Worm (Caenorhabditis elegans) whole organism, mixed stage, embryonic: ENCODE data around the gene cpsf-1.

Source experiments
- bed-3 ChIP-seq: fragments of 200-800 bp; sonication (Bioruptor generic); optimal IDR thresholded peaks from 3 replicates; lab custom pipeline; 2018; ENCODE audit warnings: mild to moderate bottlenecking, missing genetic modification characterization, moderate library complexity, missing compliant biosample characterization
- blmp-1 ChIP-seq: fragments of 150-350 bp; optimal IDR thresholded peaks from 2 replicates; lab custom pipeline; 2014; ENCODE audit warnings: missing biosample characterization, missing genetic modification characterization
- ceh-39 ChIP-seq: fragments of 150-350 bp; optimal IDR thresholded peaks from 2 replicates; lab custom pipeline; 2014; ENCODE audit warnings: missing biosample characterization, missing genetic modification characterization
- ceh-43 ChIP-seq: fragments of 200-800 bp; sonication (Bioruptor generic); optimal IDR thresholded peaks from 2 replicates; lab custom pipeline; 2018; ENCODE audit warnings: mild to moderate bottlenecking, missing genetic modification characterization, moderate library complexity, missing compliant biosample characterization
- ceh-83 ChIP-seq: fragments of 200-800 bp; sonication (Bioruptor generic); optimal IDR thresholded peaks from 2 replicates; lab custom pipeline; 2018; ENCODE audit warnings: mild to moderate bottlenecking, missing genetic modification characterization, missing compliant biosample characterization
- cnd-1 ChIP-seq: fragments of 200-800 bp; sonication (Bioruptor generic); optimal IDR thresholded peaks from 2 replicates; lab custom pipeline; 2018; ENCODE audit warnings: mild to moderate bottlenecking, missing genetic modification characterization, missing compliant biosample characterization
- drap-1 ChIP-seq: fragments of 200-800 bp; sonication (Bioruptor generic); optimal IDR thresholded peaks from 3 replicates; lab custom pipeline; 2018; ENCODE audit warnings: mild to moderate bottlenecking, missing genetic modification characterization, missing compliant biosample characterization
- elt-1 ChIP-seq: sonication (generic microtip); optimal IDR thresholded peaks from 2 replicates; lab custom pipeline; 2017; ENCODE audit warnings: missing genetic modification characterization, mild to moderate bottlenecking, missing compliant biosample characterization, antibody characterized with exemption, moderate library complexity, borderline replicate concordance; ENCODE audit not compliant: insufficient read depth
- elt-3 ChIP-seq: fragments of 150-350 bp; optimal IDR thresholded peaks from 2 replicates; lab custom pipeline; 2014; ENCODE audit warnings: missing biosample characterization, missing genetic modification characterization
- flh-1 ChIP-seq: fragments of 200-800 bp; sonication (Bioruptor generic); optimal IDR thresholded peaks from 2 replicates; lab custom pipeline; 2018; ENCODE audit warnings: mild to moderate bottlenecking, missing genetic modification characterization, moderate library complexity, missing compliant biosample characterization
- hlh-1 ChIP-seq: fragments of 150-350 bp; optimal IDR thresholded peaks from 2 replicates; lab custom pipeline; 2014; ENCODE audit warnings: missing biosample characterization, missing genetic modification reagents, missing genetic modification characterization
- lin-13 ChIP-seq: fragments of 150-350 bp; optimal IDR thresholded peaks from 2 replicates; lab custom pipeline; 2014; ENCODE audit warnings: missing biosample characterization, missing genetic modification characterization
- lin-32 ChIP-seq: fragments of 200-800 bp; sonication (Bioruptor generic); optimal IDR thresholded peaks from 2 replicates; lab custom pipeline; 2018; ENCODE audit warnings: mild to moderate bottlenecking, missing genetic modification characterization, missing compliant biosample characterization
- lsy-2 ChIP-seq: fragments of 150-350 bp; optimal IDR thresholded peaks from 2 replicates; lab custom pipeline; 2014; ENCODE audit warnings: missing biosample characterization, missing genetic modification characterization
- mab-5 ChIP-seq: fragments of 150-350 bp; optimal IDR thresholded peaks from 2 replicates; lab custom pipeline; 2014; ENCODE audit warnings: missing biosample characterization, missing genetic modification characterization
- mep-1 ChIP-seq: fragments of 150-350 bp; optimal IDR thresholded peaks from 2 replicates; lab custom pipeline; 2017; ENCODE audit warnings: missing biosample characterization, missing genetic modification reagents, missing genetic modification characterization, inconsistent platforms
- mls-2 ChIP-seq: sonication (generic microtip); optimal IDR thresholded peaks from 2 replicates; lab custom pipeline; 2016; ENCODE audit warnings: mild to moderate bottlenecking, missing genetic modification characterization, moderate library complexity, missing compliant biosample characterization
- nhr-12 ChIP-seq: fragments of 150-350 bp; optimal IDR thresholded peaks from 2 replicates; lab custom pipeline; 2014; ENCODE audit warnings: missing biosample characterization, missing genetic modification characterization
- nhr-2 ChIP-seq: fragments of 150-350 bp; optimal IDR thresholded peaks from 2 replicates; lab custom pipeline; 2014; ENCODE audit warnings: missing biosample characterization, missing genetic modification characterization
- nhr-237 ChIP-seq: fragments of 150-350 bp; optimal IDR thresholded peaks from 2 replicates; lab custom pipeline; 2014; ENCODE audit warnings: missing biosample characterization, missing genetic modification characterization
- nhr-28 ChIP-seq: fragments of 150-350 bp; optimal IDR thresholded peaks from 2 replicates; lab custom pipeline; 2014; ENCODE audit warnings: missing biosample characterization, missing genetic modification characterization
- nhr-76 ChIP-seq: sonication (generic microtip); optimal IDR thresholded peaks from 2 replicates; lab custom pipeline; 2017; ENCODE audit warnings: missing biosample characterization, missing genetic modification characterization
- pha-4 ChIP-seq: fragments of 150-350 bp; optimal IDR thresholded peaks from 2 replicates; lab custom pipeline; 2018; ENCODE audit warnings: missing biosample characterization, missing genetic modification reagents, missing genetic modification characterization
- sem-2 ChIP-seq: fragments of 200-800 bp; sonication (Bioruptor generic); optimal IDR thresholded peaks from 2 replicates; lab custom pipeline; 2018; ENCODE audit warnings: mild to moderate bottlenecking, missing genetic modification characterization, missing compliant biosample characterization
- snpc-4 ChIP-seq: fragments of 150-350 bp; optimal IDR thresholded peaks from 2 replicates; lab custom pipeline; 2014; ENCODE audit warnings: missing biosample characterization, missing genetic modification characterization
- sptf-1 ChIP-seq: sonication (generic microtip); optimal IDR thresholded peaks from 2 replicates; lab custom pipeline; 2017; ENCODE audit warnings: mild to moderate bottlenecking, missing genetic modification characterization, moderate library complexity, missing compliant biosample characterization
- tbx-8 ChIP-seq: fragments of 200-800 bp; sonication (Bioruptor generic); optimal IDR thresholded peaks from 2 replicates; lab custom pipeline; 2018; ENCODE audit warnings: mild to moderate bottlenecking, missing genetic modification characterization, moderate library complexity, missing compliant biosample characterization
- unc-120 ChIP-seq: sonication (generic microtip); optimal IDR thresholded peaks from 2 replicates; lab custom pipeline; 2017; ENCODE audit warnings: missing genetic modification characterization, missing compliant biosample characterization; ENCODE audit not compliant: poor library complexity, severe bottlenecking
- unc-39 ChIP-seq: fragments of 150-350 bp; optimal IDR thresholded peaks from 2 replicates; lab custom pipeline; 2014; ENCODE audit warnings: missing biosample characterization, missing genetic modification characterization
- unc-62 ChIP-seq: fragments of 150-350 bp; optimal IDR thresholded peaks from 2 replicates; lab custom pipeline; 2014; ENCODE audit warnings: missing biosample characterization, missing genetic modification reagents, missing genetic modification characterization
- zip-8 ChIP-seq: fragments of 150-350 bp; optimal IDR thresholded peaks from 2 replicates; lab custom pipeline; 2014; ENCODE audit warnings: missing biosample characterization, missing genetic modification characterization
- ztf-11 ChIP-seq: fragments of 150-350 bp; optimal IDR thresholded peaks from 2 replicates; lab custom pipeline; 2014; ENCODE audit warnings: missing biosample characterization, missing genetic modification characterization

Gene cpsf-1

DNA sequence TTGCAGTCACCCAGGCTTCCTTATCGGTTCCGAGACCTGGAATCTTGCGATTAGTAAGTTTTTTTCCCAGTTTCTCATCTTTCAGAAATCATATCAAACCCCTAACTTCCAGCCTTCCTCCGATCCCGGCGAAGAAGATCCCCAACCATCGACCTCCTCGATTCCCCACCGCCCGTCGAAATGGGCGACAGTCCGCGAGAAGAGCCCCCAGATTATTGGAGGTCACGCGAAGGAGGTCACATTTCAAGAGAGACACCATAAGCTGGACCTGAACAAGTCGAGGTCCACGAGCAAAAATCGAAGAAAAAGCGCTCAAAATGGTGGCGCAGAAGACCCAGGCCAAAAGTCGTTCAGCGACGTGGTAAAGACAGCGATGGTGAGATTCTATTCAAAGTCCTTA, 4.7 kb upstream of the cpsf-1 start:
- TF ChIP-seq bed-3 (GFP tag; lab: Kevin White, UChicago) (no peak), pha-4 (tag; lab: Kevin White, UChicago) (no peak), unc-62 (GFP tag; lab: Kevin White, UChicago) (no peak), ceh-43 (GFP tag; lab: Kevin White, UChicago) (no peak), elt-3 (tag; lab: Kevin White, UChicago) (no peak), lsy-2 (no peak), sptf-1 (tag; lab: Kevin White, UChicago) (no peak), nhr-76 (tag; lab: Kevin White, UChicago) (no peak)

ce11 chrIV:2036974-2037373, 4.2 kb upstream of the cpsf-1 start, which contains the start of the genes Y76B12C.9 and cng-2:
Gene Y76B12C.9, minus strand, starts transcription at chrIV:2037074.
Gene cng-2, plus strand, starts transcription at chrIV:2037191.
- no peak for TF ChIP-seq mls-2
- TF ChIP-seq unc-39 = no peak
- TF ChIP-seq bed-3 (GFP tag; lab: Kevin White, UChicago) = no peak
- TF ChIP-seq lin-13 (tag; lab: Kevin White, UChicago) = no peak
- TF ChIP-seq lin-32 (GFP tag; lab: Kevin White, UChicago) = no peak
- TF ChIP-seq snpc-4 = no peak
- no peak for TF ChIP-seq mep-1 (tag; lab: Kevin White, UChicago)
- no peak for TF ChIP-seq zip-8
- no peak for TF ChIP-seq nhr-12 (tag; lab: Kevin White, UChicago)
- TF ChIP-seq nhr-76 (tag; lab: Kevin White, UChicago) = no peak

DNA sequence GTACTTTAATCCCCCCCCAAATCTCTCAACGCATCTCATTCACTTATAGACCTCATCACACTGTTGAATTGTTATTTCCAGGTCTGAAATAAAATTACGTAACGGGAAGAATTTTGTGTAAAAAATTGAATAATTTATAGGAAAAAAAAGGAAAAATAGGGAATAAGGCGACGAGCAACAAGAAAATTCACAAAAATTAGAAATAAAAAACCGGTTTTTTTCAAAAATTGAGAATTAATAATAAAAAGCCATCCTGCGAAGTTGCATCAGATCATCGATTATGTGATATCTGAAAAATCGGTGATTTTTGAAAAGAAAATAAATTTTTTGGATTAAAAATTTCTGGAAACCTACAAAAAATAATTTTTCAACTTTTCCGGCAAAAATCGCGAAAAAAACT, 23.9 kb downstream of the cpsf-1 start:
- TF ChIP-seq snpc-4 (no peak), ceh-43 (GFP tag; lab: Kevin White, UChicago) (no peak), sptf-1 (tag; lab: Kevin White, UChicago) (no peak), nhr-12 (tag; lab: Kevin White, UChicago) (no peak), mep-1 (tag; lab: Kevin White, UChicago) (no peak), lsy-2 (no peak), blmp-1 (tag; lab: Kevin White, UChicago) (no peak), mab-5 (no peak), sem-2 (no peak), hlh-1 (tag; lab: Kevin White, UChicago) (no peak), tbx-8 (no peak), zip-8 (no peak), lin-13 (tag; lab: Kevin White, UChicago) (no peak), drap-1 (no peak), nhr-28 (tag; lab: Kevin White, UChicago) (no peak), ceh-83 (no peak), ztf-11 (tag; lab: Kevin White, UChicago) (no peak), unc-120 (no peak), bed-3 (GFP tag; lab: Kevin White, UChicago) (no peak)

DNA sequence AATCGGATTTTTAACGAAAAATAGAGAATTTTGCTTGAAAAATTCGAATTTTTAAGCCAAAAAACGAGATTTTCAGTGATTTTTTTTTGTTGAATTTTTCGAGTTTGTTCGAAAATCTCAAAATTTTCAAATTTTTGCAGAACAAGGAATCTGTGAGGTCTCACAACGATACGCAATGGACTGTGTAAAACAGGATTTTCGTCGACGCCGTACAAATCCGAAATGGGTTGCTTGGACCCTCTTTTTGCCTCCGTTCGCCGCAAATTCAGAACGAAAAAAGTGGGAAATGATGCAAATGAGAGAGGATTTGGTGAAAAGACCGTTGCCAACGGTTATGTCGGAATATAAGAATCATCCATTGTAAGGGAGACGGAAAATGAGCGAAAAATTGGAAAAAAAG, 30.5 kb downstream of the cpsf-1 start:
- TF ChIP-seq tbx-8 = no peak
- no peak for TF ChIP-seq hlh-1 (tag; lab: Kevin White, UChicago)
- no peak for TF ChIP-seq nhr-12 (tag; lab: Kevin White, UChicago)
- TF ChIP-seq sem-2 = no peak
- no peak for TF ChIP-seq snpc-4
- no peak for TF ChIP-seq zip-8
- no peak for TF ChIP-seq elt-1 (tag; lab: Kevin White, UChicago)
- TF ChIP-seq flh-1 (GFP tag; lab: Kevin White, UChicago) = no peak
- no peak for TF ChIP-seq lsy-2
- TF ChIP-seq ceh-83 = no peak

ce11 chrIV:1997762-1998161, 35.0 kb downstream of the cpsf-1 start:
- TF ChIP-seq hlh-1 (tag; lab: Kevin White, UChicago) (no peak), ceh-83 (no peak), mep-1 (tag; lab: Kevin White, UChicago) (no peak), sptf-1 (tag; lab: Kevin White, UChicago) (no peak), snpc-4 (no peak), lin-13 (tag; lab: Kevin White, UChicago) (no peak), bed-3 (GFP tag; lab: Kevin White, UChicago) (no peak), ceh-39 (no peak), pha-4 (tag; lab: Kevin White, UChicago) (no peak), lin-32 (GFP tag; lab: Kevin White, UChicago) (no peak), mls-2 (no peak), nhr-237 (tag; lab: Kevin White, UChicago) (no peak), unc-39 (no peak), nhr-2 (tag; lab: Kevin White, UChicago) (no peak), cnd-1 (no peak)
- TF ChIP-seq, all 35 proteins: peak for 0
